Fruit fly (Drosophila melanogaster) whole organism, wandering third instar larva: ENCODE data around the gene Sap30.
A peak's percentile ranks its signal among the peaks of the same experiment; 100 is the strongest.

Source experiments
- Abd-B ChIP-seq: fragments of >200 bp; optimal IDR thresholded peaks from 2 replicates; lab custom pipeline; 2017; ENCODE audit warnings: missing biosample characterization, missing genetic modification characterization
- CG32264 ChIP-seq: fragments of 200-800 bp; sonication (Bioruptor generic); optimal IDR thresholded peaks from 2 replicates; lab custom pipeline; 2016; ENCODE audit warnings: missing biosample characterization, missing genetic modification characterization
- Dfd ChIP-seq: fragments of >200 bp; optimal IDR thresholded peaks from 2 replicates; lab custom pipeline; 2017; ENCODE audit warnings: missing biosample characterization, missing genetic modification characterization
- Dif ChIP-seq: fragments of 200-275, 200-300 bp; sonication (Bioruptor generic); optimal IDR thresholded peaks from 2 replicates; lab custom pipeline; 2018; ENCODE audit warnings: missing biosample characterization, missing genetic modification characterization; ENCODE audit not compliant: partially characterized antibody
- HLH106 ChIP-seq: fragments of 200-800 bp; optimal IDR thresholded peaks from 3 replicates; lab custom pipeline; 2019; ENCODE audit warnings: missing biosample characterization, mild to moderate bottlenecking, missing genetic modification characterization, moderate library complexity
- Hnf4 ChIP-seq: fragments of 200-800 bp; sonication (Bioruptor generic); optimal IDR thresholded peaks from 2 replicates; lab custom pipeline; 2016; ENCODE audit warnings: missing biosample characterization, mild to moderate bottlenecking, missing genetic modification characterization
- Hr83 ChIP-seq: fragments of 200-300 bp; sonication (Bioruptor generic); optimal IDR thresholded peaks from 2 replicates; lab custom pipeline; 2016; ENCODE audit warnings: missing biosample characterization, mild to moderate bottlenecking, missing genetic modification characterization, moderate library complexity; ENCODE audit not compliant: poor library complexity, severe bottlenecking
- N ChIP-seq: fragments of >200 bp; optimal IDR thresholded peaks from 2 replicates; lab custom pipeline; 2018; ENCODE audit warnings: missing biosample characterization, missing external identifiers, missing genetic modification characterization
- OdsH ChIP-seq: fragments of 200-800 bp; sonication (Bioruptor generic); optimal IDR thresholded peaks from 2 replicates; lab custom pipeline; 2016; ENCODE audit warnings: missing biosample characterization, mild to moderate bottlenecking, missing genetic modification characterization
- Rel ChIP-seq, 2 experiments: fragments of 200-800 bp; sonication (Bioruptor generic) in 1 of 2; optimal IDR thresholded peaks; 2 replicates in 1 of 2; 3 replicates in 1 of 2; lab custom pipeline; 2016 to 2019; ENCODE audit warnings: mild to moderate bottlenecking in 2 of 2, missing biosample characterization in 2 of 2, missing genetic modification characterization in 2 of 2, moderate library complexity in 1 of 2
- Sp1 ChIP-seq: fragments of 200-800 bp; sonication (Bioruptor generic); optimal IDR thresholded peaks from 3 replicates; lab custom pipeline; 2019; ENCODE audit warnings: missing biosample characterization, mild to moderate bottlenecking, missing genetic modification characterization, moderate library complexity
- Vsx2 ChIP-seq: fragments of 200-300, 225-300 bp; sonication (Bioruptor generic); optimal IDR thresholded peaks from 2 replicates; lab custom pipeline; 2018; ENCODE audit warnings: missing biosample characterization, missing genetic modification characterization; ENCODE audit not compliant: partially characterized antibody
- br ChIP-seq: fragments of 200-800 bp; sonication (Bioruptor generic); optimal IDR thresholded peaks from 2 replicates; lab custom pipeline; 2016; ENCODE audit warnings: missing biosample characterization, missing genetic modification characterization
- brk ChIP-seq: fragments of 200-800 bp; sonication (Bioruptor generic); optimal IDR thresholded peaks from 2 replicates; lab custom pipeline; 2016; ENCODE audit warnings: missing biosample characterization, mild to moderate bottlenecking, missing genetic modification characterization
- dl ChIP-seq, 2 experiments: fragments of 175-275, 200-275 bp in 1 of 2; fragments of 200-275 bp in 1 of 2; sonication (Bioruptor generic); optimal IDR thresholded peaks; lab custom pipeline; 2018; ENCODE audit warnings: mild to moderate bottlenecking in 2 of 2, missing biosample characterization in 2 of 2, missing genetic modification characterization in 2 of 2, moderate library complexity in 2 of 2; ENCODE audit not compliant: partially characterized antibody in 2 of 2, insufficient read depth in 1 of 2
- dmrt93B ChIP-seq: fragments of 200-800 bp; sonication (Bioruptor generic); optimal IDR thresholded peaks from 2 replicates; lab custom pipeline; 2018; ENCODE audit warnings: missing biosample characterization, mild to moderate bottlenecking, missing genetic modification characterization
- dsf ChIP-seq: sonication (Bioruptor generic); optimal IDR thresholded peaks from 2 replicates; lab custom pipeline; 2016; ENCODE audit warnings: missing biosample characterization, missing genetic modification characterization, borderline replicate concordance
- ey ChIP-seq: fragments of 200-800 bp; sonication (Bioruptor generic); optimal IDR thresholded peaks from 2 replicates; lab custom pipeline; 2016; ENCODE audit warnings: missing biosample characterization, missing genetic modification characterization
- foxo ChIP-seq, 2 experiments: fragments of 200-800 bp; sonication (Bioruptor generic); optimal IDR thresholded peaks; 2 replicates in 1 of 2; 3 replicates in 1 of 2; lab custom pipeline; 2016 to 2017; ENCODE audit warnings: missing biosample characterization in 2 of 2, missing genetic modification characterization in 2 of 2
- fru ChIP-seq: fragments of 200-800 bp; sonication (Bioruptor generic); optimal IDR thresholded peaks from 3 replicates; lab custom pipeline; 2016; ENCODE audit warnings: missing biosample characterization, mild to moderate bottlenecking, missing genetic modification characterization
- h ChIP-seq: fragments of 200-800 bp; sonication (Bioruptor generic); optimal IDR thresholded peaks from 3 replicates; lab custom pipeline; 2016; ENCODE audit warnings: missing biosample characterization, mild to moderate bottlenecking, missing genetic modification characterization
- jim ChIP-seq: fragments of 175-275, 200-325 bp; sonication (Bioruptor generic); optimal IDR thresholded peaks from 2 replicates; lab custom pipeline; 2016; ENCODE audit warnings: missing biosample characterization, mild to moderate bottlenecking, missing genetic modification characterization
- lola ChIP-seq: fragments of >200 bp; optimal IDR thresholded peaks from 2 replicates; lab custom pipeline; 2017; ENCODE audit warnings: missing biosample characterization, missing genetic modification characterization
- rgr ChIP-seq: fragments of 200-800 bp; sonication (Bioruptor generic); optimal IDR thresholded peaks from 3 replicates; lab custom pipeline; 2016; ENCODE audit warnings: missing biosample characterization, mild to moderate bottlenecking, missing genetic modification characterization
- sage ChIP-seq: fragments of 200-800 bp; sonication (Bioruptor generic); optimal IDR thresholded peaks from 2 replicates; lab custom pipeline; 2016; ENCODE audit warnings: missing biosample characterization, mild to moderate bottlenecking, missing genetic modification characterization
- sv ChIP-seq: fragments of 200-800 bp; sonication (Bioruptor generic); optimal IDR thresholded peaks from 3 replicates; lab custom pipeline; 2016; ENCODE audit warnings: missing biosample characterization, missing genetic modification characterization
- woc ChIP-seq: sonication (Bioruptor generic); optimal IDR thresholded peaks from 2 replicates; lab custom pipeline; 2016; ENCODE audit warnings: missing biosample characterization, mild to moderate bottlenecking, missing genetic modification characterization

The Sap30 gene

DNA sequence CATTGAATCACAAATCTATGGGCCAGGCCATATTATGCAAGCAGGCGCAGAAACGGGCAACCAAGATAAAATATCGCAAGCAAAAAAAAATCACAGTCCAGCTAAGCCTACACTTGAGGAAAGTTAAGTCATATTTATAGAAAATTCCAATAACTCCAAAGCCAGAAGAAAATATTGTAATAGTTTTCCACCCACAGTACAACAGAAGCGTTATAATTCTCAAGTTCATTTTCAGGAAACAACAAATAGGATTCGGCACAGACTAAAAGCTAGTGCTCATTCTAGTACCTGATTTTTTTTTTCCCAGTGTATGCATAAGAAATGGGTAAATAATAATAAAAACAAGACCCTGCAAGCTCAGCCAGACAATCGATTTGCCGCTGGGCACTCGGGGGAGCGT is 21.3 kb upstream of the Sap30 start:
- TF ChIP-seq N (GFP tag; lab: Kevin White, UChicago) = no peak
- peak in 1 of 2 experiments; percentile 11 for TF ChIP-seq foxo (GFP tag; optimal IDR thresholded peaks at IDR 0.05; lab: Kevin White, UChicago)

DNA sequence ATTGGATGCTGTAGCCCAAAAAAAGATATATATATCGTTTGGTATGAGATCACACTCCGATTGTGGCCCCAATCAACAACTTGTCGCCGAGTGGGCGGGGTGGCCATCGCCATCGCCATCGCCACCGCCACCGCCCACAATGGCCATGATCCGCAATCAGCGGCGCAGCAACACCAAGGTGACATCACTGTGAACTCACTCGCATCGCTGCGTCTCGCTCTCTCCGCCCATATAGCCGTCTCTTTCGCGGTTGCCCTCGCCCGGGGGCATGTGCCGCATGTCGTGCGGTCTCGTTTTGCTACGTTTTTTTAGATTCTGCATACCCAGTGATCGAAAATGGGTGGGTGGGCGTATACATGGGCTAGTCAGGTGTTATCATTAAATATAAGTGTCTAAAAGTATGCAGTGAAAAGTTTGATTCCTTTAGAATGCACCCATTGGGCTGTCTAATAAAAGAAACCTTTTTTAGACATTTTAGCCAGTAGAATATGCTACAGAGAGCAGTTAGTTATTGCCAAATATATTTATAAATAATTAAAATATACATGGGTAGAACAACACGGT is 20.1 kb upstream of the Sap30 start:
- TF ChIP-seq sage (GFP tag; lab: Kevin White, UChicago) = no peak
- TF ChIP-seq dl (GFP tag; optimal IDR thresholded peaks at IDR 0.05; lab: Kevin White, UChicago; ENCODE audit: insufficient read depth in 1 of 2, partially characterized antibody in 2 of 2) = no peak
- TF ChIP-seq N (GFP tag; lab: Kevin White, UChicago) = no peak
- TF ChIP-seq CG32264 (GFP tag; lab: Kevin White, UChicago) = no peak

DNA sequence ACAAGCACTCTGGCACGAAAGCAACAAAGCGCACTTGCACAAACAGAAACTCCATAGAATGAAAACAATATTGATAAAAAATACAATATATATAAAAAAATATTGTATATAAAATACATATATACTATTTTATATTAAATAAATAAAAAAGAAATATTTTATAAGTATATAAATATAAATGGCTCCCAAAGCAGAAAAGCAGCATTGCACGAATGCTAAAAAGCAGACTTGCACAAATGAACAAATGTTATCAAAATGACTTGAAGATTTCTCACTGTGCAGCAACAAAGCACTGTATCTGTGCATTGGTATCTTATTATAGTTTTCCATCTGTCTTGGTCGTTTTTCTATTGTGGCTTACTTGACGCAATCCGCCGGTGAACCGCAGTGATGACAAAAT is 18.3 kb upstream of the Sap30 start:
- TF ChIP-seq HLH106 (tag; lab: Kevin White, UChicago) = no peak
- no peak for TF ChIP-seq OdsH
- no peak for TF ChIP-seq ey
- no peak for TF ChIP-seq Sp1 (GFP tag; lab: Kevin White, UChicago)
- TF ChIP-seq dl (GFP tag; optimal IDR thresholded peaks at IDR 0.05; lab: Kevin White, UChicago; ENCODE audit: insufficient read depth in 1 of 2, partially characterized antibody in 2 of 2) = no peak
- TF ChIP-seq br (GFP tag; lab: Kevin White, UChicago) = no peak
- TF ChIP-seq sage (GFP tag; lab: Kevin White, UChicago) = no peak
- TF ChIP-seq lola (GFP tag; lab: Kevin White, UChicago) = no peak
- no peak for TF ChIP-seq Abd-B (GFP tag; lab: Kevin White, UChicago)
- no peak for TF ChIP-seq fru (GFP tag; lab: Kevin White, UChicago)
- TF ChIP-seq Vsx2 (GFP tag; lab: Kevin White, UChicago) = no peak
- TF ChIP-seq Hr83 = no peak
- no peak for TF ChIP-seq Dfd (GFP tag; lab: Kevin White, UChicago)
- no peak for TF ChIP-seq brk (GFP tag; lab: Kevin White, UChicago)
- TF ChIP-seq Dif (GFP tag; lab: Kevin White, UChicago) = no peak
- no peak for TF ChIP-seq jim (GFP tag; lab: Kevin White, UChicago)
- TF ChIP-seq dsf = no peak
- no peak for TF ChIP-seq sv (GFP tag; lab: Kevin White, UChicago)

DNA sequence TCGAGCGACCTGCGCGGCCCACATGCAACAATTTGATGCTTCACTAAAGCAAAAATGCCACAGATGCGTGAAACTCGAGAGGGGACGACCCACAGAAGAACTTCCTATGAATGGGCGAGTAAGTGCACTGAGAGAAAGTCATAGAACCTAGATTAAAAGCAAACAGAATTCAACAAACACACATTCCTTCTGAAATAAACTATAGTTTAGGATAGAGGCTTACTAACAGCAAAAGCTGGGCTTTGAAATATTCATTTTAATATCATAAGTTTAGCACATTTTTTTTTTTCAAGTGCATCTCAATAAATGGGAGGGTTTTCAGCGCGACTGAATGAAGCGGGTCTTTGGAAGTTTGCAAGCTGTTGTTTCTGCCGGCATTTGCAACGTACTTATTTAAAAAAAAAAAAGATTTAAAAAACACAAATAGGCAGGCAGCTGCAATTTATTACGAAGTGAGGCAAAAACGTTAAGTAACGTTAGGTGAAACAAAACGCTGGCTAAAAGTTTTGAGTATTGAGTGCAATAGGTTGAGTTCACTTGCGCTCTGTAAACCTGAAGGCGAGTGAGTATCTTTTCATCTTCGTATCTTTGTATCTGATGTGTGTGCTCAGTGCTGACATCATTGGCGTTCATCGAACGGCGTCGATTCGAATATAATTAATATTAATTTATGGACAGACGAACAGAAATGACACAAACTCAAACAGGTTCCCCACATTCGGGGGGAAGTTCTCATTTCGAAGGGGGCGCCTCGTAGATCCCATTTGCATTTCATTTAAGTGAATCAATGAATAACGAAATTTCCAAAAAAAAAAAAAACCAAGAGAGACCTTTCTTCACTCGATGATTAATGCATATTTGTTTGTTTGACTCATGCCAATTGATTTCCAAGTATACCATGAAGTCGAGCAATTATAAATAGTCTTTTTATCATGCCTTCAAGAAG is 13.9 kb upstream of the Sap30 start:
- TF ChIP-seq woc (GFP tag; lab: Kevin White, UChicago) = peak; percentile 35
- TF ChIP-seq HLH106 (tag; lab: Kevin White, UChicago) = peak; percentile 47
- peak; percentile 9 for TF ChIP-seq dmrt93B (GFP tag; lab: Kevin White, UChicago)
- no peak for TF ChIP-seq CG32264 (GFP tag; lab: Kevin White, UChicago)
- no peak for TF ChIP-seq Hnf4
- TF ChIP-seq foxo (GFP tag; optimal IDR thresholded peaks at IDR 0.05; lab: Kevin White, UChicago) = peak in 1 of 2 experiments; percentile 63
- no peak for TF ChIP-seq Rel (GFP tag; optimal IDR thresholded peaks at IDR 0.05; lab: Kevin White, UChicago)
- no peak for TF ChIP-seq Rel (tag; optimal IDR thresholded peaks at IDR 0.05; lab: Kevin White, UChicago)
- peak; percentile 12 for TF ChIP-seq sv (GFP tag; lab: Kevin White, UChicago)
- TF ChIP-seq rgr (GFP tag; lab: Kevin White, UChicago) = peak; percentile 6
- peak; percentile 67 for TF ChIP-seq fru (GFP tag; lab: Kevin White, UChicago)
- TF ChIP-seq ey = peak; percentile 32
- TF ChIP-seq br (GFP tag; lab: Kevin White, UChicago) = peak; percentile 19
- TF ChIP-seq h (GFP tag; lab: Kevin White, UChicago) = peak; percentile 66
